Worm (Caenorhabditis elegans) whole organism, L4/young adult: ENCODE results near the gene gpch-1.

ENCODE experiments used
- W03F9.2 ChIP-seq: fragments of 150-350 bp; optimal IDR thresholded peaks from 2 replicates; lab custom pipeline; 2014; ENCODE audit warnings: missing biosample characterization, missing genetic modification characterization
- dao-5 ChIP-seq: sonication (generic microtip); optimal IDR thresholded peaks from 2 replicates; lab custom pipeline; 2016; ENCODE audit warnings: missing genotype, missing genetic modification characterization, moderate library complexity, missing compliant biosample characterization
- him-1 ChIP-seq: sonication (generic microtip); optimal IDR thresholded peaks from 2 replicates; lab custom pipeline; 2016; ENCODE audit warnings: missing genotype, missing genetic modification reagents, missing genetic modification characterization, missing compliant biosample characterization

DNA sequence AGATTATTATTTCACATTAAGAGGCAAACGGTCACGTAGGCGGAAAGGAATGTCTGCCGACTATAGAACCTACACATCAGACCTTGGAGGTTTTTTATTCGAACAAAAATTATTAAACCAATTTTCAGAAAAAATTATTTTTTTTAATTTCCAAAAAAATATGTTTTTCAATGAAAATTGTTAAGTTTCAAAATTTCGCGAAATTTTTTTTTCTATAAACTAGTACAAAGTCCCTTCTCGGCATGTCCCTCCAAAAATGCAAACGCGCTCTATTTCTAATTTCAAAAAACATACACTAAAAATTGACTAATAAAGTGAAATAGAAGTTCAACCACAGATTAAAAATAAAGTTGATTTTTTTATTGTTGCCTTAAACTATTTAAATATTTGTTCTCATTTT, 43.4 kb upstream of the gpch-1 start, which contains the start of gene ckb-1:
- TF ChIP-seq him-1 (no peak), W03F9.2 (no peak), dao-5 (tag; lab: Kevin White, UChicago) (no peak)
